Worm (Caenorhabditis elegans): ENCODE data around the gene T19C4.5.

- TF ChIP-seq mdl-1 (tag; optimal IDR thresholded peaks at IDR 0.05) (no peak), lsy-2 (tag; optimal IDR thresholded peaks at IDR 0.05) (no peak), nhr-11 (tag; optimal IDR thresholded peaks at IDR 0.05) (no peak), blmp-1 (tag; optimal IDR thresholded peaks at IDR 0.05; ENCODE audit: insufficient read depth) (no peak), ztf-1 (GFP tag; conservative IDR thresholded peaks at IDR 0.05) (no peak), mbf-1 (tag; optimal IDR thresholded peaks at IDR 0.05) (no peak), elt-1 (tag; optimal IDR thresholded peaks at IDR 0.05) (no peak), zag-1 (tag; optimal IDR thresholded peaks at IDR 0.05) (no peak), nhr-77 (tag; optimal IDR thresholded peaks at IDR 0.05) (no peak), nhr-21 (tag; optimal IDR thresholded peaks at IDR 0.05) (no peak), lin-13 (GFP tag; optimal IDR thresholded peaks at IDR 0.05) (no peak), nhr-237 (tag; optimal IDR thresholded peaks at IDR 0.05) (no peak), dmd-4 (tag; optimal IDR thresholded peaks at IDR 0.05) (no peak)
Measured at ce11 chrV:11177577-11177976, 5.6 kb downstream of the T19C4.5 start, which contains the start of gene gpa-1.
